Fruit fly (Drosophila melanogaster) whole organism, embryonic: ENCODE results near the gene anchor.
A peak's percentile ranks its signal among the peaks of the same experiment; 100 is the strongest.

ENCODE experiments used
- ATbp ChIP-seq: fragments of 200-800 bp; sonication (Bioruptor generic); optimal IDR thresholded peaks from 2 replicates; lab custom pipeline; 2017; ENCODE audit warnings: missing biosample characterization, mild to moderate bottlenecking, missing genetic modification characterization, missing genetic modification reagents
- BEAF-32 ChIP-seq: fragments of 200-800 bp; sonication (Bioruptor generic); optimal IDR thresholded peaks from 3 replicates; lab custom pipeline; 2017; ENCODE audit warnings: missing biosample characterization, missing genetic modification characterization, mild to moderate bottlenecking, moderate library complexity, missing genetic modification reagents
- CG10366 ChIP-seq: fragments of 200-800 bp; sonication (Bioruptor generic); IDR thresholded peaks from 2 replicates; pipeline ENCODE4 v1.3.6; 2022; ENCODE audit warnings: missing biosample characterization, missing genetic modification characterization
- CG10543 ChIP-seq: fragments of 200-800 bp; sonication (Bioruptor generic); optimal IDR thresholded peaks from 3 replicates; lab custom pipeline; 2017; ENCODE audit warnings: missing biosample characterization, mild to moderate bottlenecking, missing genetic modification characterization, moderate library complexity
- CG11093 ChIP-seq: fragments of 200-800 bp; sonication (Bioruptor generic); IDR thresholded peaks from 3 replicates; pipeline ENCODE4 v1.3.6; 2022; ENCODE audit warnings: missing biosample characterization, missing genetic modification characterization
- CG12299 ChIP-seq: fragments of 200-800 bp; sonication (Bioruptor generic); optimal IDR thresholded peaks from 2 replicates; lab custom pipeline; 2018; ENCODE audit warnings: missing biosample characterization, mild to moderate bottlenecking, missing genetic modification characterization
- CG12744 ChIP-seq: fragments of 200-800 bp; sonication (Bioruptor generic); optimal IDR thresholded peaks from 2 replicates; lab custom pipeline; 2016; ENCODE audit warnings: missing biosample characterization, missing genetic modification characterization
- CG13424 ChIP-seq: fragments of 200-800 bp; sonication (Bioruptor generic); optimal IDR thresholded peaks from 2 replicates; lab custom pipeline; 2019; ENCODE audit warnings: missing biosample characterization, mild to moderate bottlenecking, missing genetic modification characterization, moderate library complexity
- CG15479 ChIP-seq: fragments of 200-800 bp; sonication (Bioruptor generic); optimal IDR thresholded peaks from 3 replicates; lab custom pipeline; 2019; ENCODE audit warnings: missing biosample characterization, mild to moderate bottlenecking, missing genetic modification characterization, moderate library complexity
- CG17186 ChIP-seq: fragments of 200-800 bp; sonication (Bioruptor generic); optimal IDR thresholded peaks from 3 replicates; lab custom pipeline; 2017; ENCODE audit warnings: missing biosample characterization, missing genetic modification reagents, missing genetic modification characterization
- CG17328 ChIP-seq: fragments of 200-800 bp; sonication (Bioruptor generic); IDR thresholded peaks from 2 replicates; pipeline ENCODE4 v1.3.6; 2022; ENCODE audit warnings: missing biosample characterization, missing genetic modification characterization
- CG18011 ChIP-seq: fragments of 200-800 bp; sonication (Bioruptor generic); optimal IDR thresholded peaks from 2 replicates; lab custom pipeline; 2017; ENCODE audit warnings: missing biosample characterization, missing genetic modification characterization, mild to moderate bottlenecking, moderate library complexity, missing genotype
- CG18619 ChIP-seq: fragments of 200-800 bp; sonication (Bioruptor generic); optimal IDR thresholded peaks from 3 replicates; lab custom pipeline; 2017; ENCODE audit warnings: missing biosample characterization, mild to moderate bottlenecking, missing genetic modification characterization
- CG31388 ChIP-seq: fragments of 200-800 bp; sonication (Bioruptor generic); optimal IDR thresholded peaks from 2 replicates; lab custom pipeline; 2016; ENCODE audit warnings: missing biosample characterization, missing genetic modification characterization
- CG32532 ChIP-seq: fragments of 200-800 bp; sonication (Bioruptor generic); IDR thresholded peaks from 2 replicates; pipeline ENCODE4 v1.3.6; 2022; ENCODE audit warnings: missing biosample characterization, missing genetic modification characterization
- CG32772 ChIP-seq: fragments of 200-800 bp; sonication (Bioruptor generic); IDR thresholded peaks from 2 replicates; pipeline ENCODE4 v1.3.6; 2022; ENCODE audit warnings: missing biosample characterization, missing genetic modification characterization
- CG3995 ChIP-seq: fragments of 200-800 bp; sonication (Bioruptor generic); optimal IDR thresholded peaks from 3 replicates; lab custom pipeline; 2016; ENCODE audit warnings: missing biosample characterization, missing genetic modification characterization
- CG4854 ChIP-seq: fragments of 200-800 bp; sonication (Bioruptor generic); optimal IDR thresholded peaks from 2 replicates; lab custom pipeline; 2016; ENCODE audit warnings: missing biosample characterization, missing genetic modification characterization, inconsistent platforms
- CG6854 ChIP-seq: fragments of 200-800 bp; sonication (Bioruptor generic); optimal IDR thresholded peaks from 3 replicates; lab custom pipeline; 2017; ENCODE audit warnings: missing biosample characterization, mild to moderate bottlenecking, missing genetic modification characterization
- CG7745 ChIP-seq: fragments of 200-800 bp; sonication (Bioruptor generic); optimal IDR thresholded peaks from 2 replicates; lab custom pipeline; 2018; ENCODE audit warnings: missing biosample characterization, mild to moderate bottlenecking, missing genetic modification characterization, moderate library complexity
- CG7963 ChIP-seq: fragments of 200-800 bp; sonication (Bioruptor generic); IDR thresholded peaks from 3 replicates; pipeline ENCODE4 v1.3.6; 2022; ENCODE audit warnings: missing biosample characterization, missing genetic modification characterization; ENCODE audit not compliant: partially characterized antibody
- CG9437 ChIP-seq: fragments of 200-800 bp; sonication (Bioruptor generic); optimal IDR thresholded peaks from 2 replicates; lab custom pipeline; 2018; ENCODE audit warnings: missing biosample characterization, mild to moderate bottlenecking, missing genetic modification characterization
- D19A ChIP-seq: fragments of 200-800 bp; optimal IDR thresholded peaks from 3 replicates; lab custom pipeline; 2019; ENCODE audit warnings: missing biosample characterization, mild to moderate bottlenecking, missing genetic modification characterization, moderate library complexity
- MBD-R2 ChIP-seq: fragments of 200-800 bp; sonication (Bioruptor generic); IDR thresholded peaks from 2 replicates; pipeline ENCODE4 v1.3.6; 2022; ENCODE audit warnings: missing biosample characterization, missing genetic modification characterization
- MTF-1 ChIP-seq: fragments of 200-800 bp; sonication (Bioruptor generic); optimal IDR thresholded peaks from 2 replicates; lab custom pipeline; 2018; ENCODE audit warnings: missing biosample characterization, mild to moderate bottlenecking, missing genetic modification characterization, borderline replicate concordance
- Max ChIP-seq: fragments of 200-800 bp; sonication (Bioruptor generic); optimal IDR thresholded peaks from 2 replicates; lab custom pipeline; 2016; ENCODE audit warnings: missing biosample characterization, mild to moderate bottlenecking, missing genetic modification characterization
- Sin3A ChIP-seq: fragments of >200 bp; optimal IDR thresholded peaks from 2 replicates; lab custom pipeline; 2018
- Spps ChIP-seq: fragments of 200-800 bp; sonication (Bioruptor generic); optimal IDR thresholded peaks from 2 replicates; lab custom pipeline; 2018; ENCODE audit warnings: missing biosample characterization, mild to moderate bottlenecking, missing genetic modification characterization
- ara ChIP-seq: fragments of 200-800 bp; sonication (Bioruptor generic); IDR thresholded peaks from 2 replicates; pipeline ENCODE4 v1.3.6; 2022; ENCODE audit warnings: missing biosample characterization, missing genetic modification characterization
- bbx ChIP-seq: fragments of 200-800 bp; sonication (Bioruptor generic); IDR thresholded peaks from 2 replicates; pipeline ENCODE4 v1.3.6; 2022; ENCODE audit warnings: missing biosample characterization, missing genetic modification characterization; ENCODE audit not compliant: partially characterized antibody
- bowl ChIP-seq: fragments of 200-800 bp; sonication (Bioruptor generic); IDR thresholded peaks from 2 replicates; pipeline ENCODE4 v1.3.6; 2022; ENCODE audit warnings: missing biosample characterization, missing genetic modification characterization
- cad ChIP-seq: fragments of >200 bp; optimal IDR thresholded peaks from 2 replicates; lab custom pipeline; 2017; ENCODE audit warnings: missing biosample characterization, missing genetic modification characterization
- cas ChIP-seq: fragments of 200-800 bp; sonication (Bioruptor generic); IDR thresholded peaks from 2 replicates; pipeline ENCODE4 v1.3.6; 2022; ENCODE audit warnings: missing biosample characterization, missing genetic modification characterization
- crol ChIP-seq: fragments of 200-800 bp; sonication (Bioruptor generic); IDR thresholded peaks from 2 replicates; pipeline ENCODE4 v1.3.6; 2022; ENCODE audit warnings: missing biosample characterization, missing genetic modification characterization
- ftz-f1 ChIP-seq: fragments of 200-800 bp; sonication (Bioruptor generic); optimal IDR thresholded peaks from 2 replicates; lab custom pipeline; 2016; ENCODE audit warnings: missing biosample characterization, missing genetic modification characterization
- gro ChIP-seq: fragments of 200-800 bp; sonication (Bioruptor generic); optimal IDR thresholded peaks from 2 replicates; lab custom pipeline; 2016; ENCODE audit warnings: missing biosample characterization, missing genetic modification characterization
- gsb ChIP-seq: fragments of 200-800 bp; sonication (Bioruptor generic); IDR thresholded peaks from 2 replicates; pipeline ENCODE4 v1.3.6; 2022; ENCODE audit warnings: missing biosample characterization, missing genetic modification characterization
- h ChIP-seq: fragments of >200 bp; optimal IDR thresholded peaks from 2 replicates; lab custom pipeline; 2017
- hth ChIP-seq: fragments of >200 bp; optimal IDR thresholded peaks from 2 replicates; lab custom pipeline; 2017; ENCODE audit warnings: inconsistent platforms
- inv ChIP-seq: fragments of 200-800 bp; sonication (Bioruptor generic); IDR thresholded peaks from 2 replicates; pipeline ENCODE4 v1.3.6; 2022; ENCODE audit warnings: missing biosample characterization, missing genetic modification characterization; ENCODE audit not compliant: partially characterized antibody
- jumu ChIP-seq: fragments of 200-800 bp; sonication (Bioruptor generic); optimal IDR thresholded peaks from 3 replicates; lab custom pipeline; 2016; ENCODE audit warnings: missing biosample characterization, missing genetic modification characterization
- kay ChIP-seq: fragments of 200-800 bp; sonication (Bioruptor generic); optimal IDR thresholded peaks from 2 replicates; lab custom pipeline; 2016; ENCODE audit warnings: missing biosample characterization, missing genetic modification characterization
- mam ChIP-seq: fragments of 200-800 bp; sonication (Bioruptor generic); optimal IDR thresholded peaks from 3 replicates; lab custom pipeline; 2016; ENCODE audit warnings: missing biosample characterization, missing genetic modification characterization
- mld ChIP-seq: fragments of 200-800 bp; sonication (Bioruptor generic); IDR thresholded peaks from 3 replicates; pipeline ENCODE4 v1.3.6; 2022; ENCODE audit warnings: missing biosample characterization, missing genetic modification characterization; ENCODE audit not compliant: partially characterized antibody
- pho ChIP-seq: fragments of 200-800 bp; sonication (Bioruptor generic); optimal IDR thresholded peaks from 2 replicates; lab custom pipeline; 2016; ENCODE audit warnings: missing biosample characterization, missing genetic modification characterization
- phol ChIP-seq: fragments of 200-800 bp; sonication (Bioruptor generic); optimal IDR thresholded peaks from 3 replicates; lab custom pipeline; 2018; ENCODE audit warnings: missing biosample characterization, mild to moderate bottlenecking, missing genetic modification characterization, moderate library complexity
- psq ChIP-seq: fragments of 200-800 bp; sonication (Bioruptor generic); optimal IDR thresholded peaks from 2 replicates; lab custom pipeline; 2017; ENCODE audit warnings: missing biosample characterization, missing genetic modification characterization
- row ChIP-seq: fragments of 200-800 bp; sonication (Bioruptor generic); IDR thresholded peaks from 3 replicates; pipeline ENCODE4 v1.3.6; 2022; ENCODE audit warnings: missing biosample characterization, missing genetic modification characterization
- slou ChIP-seq: fragments of 200-800 bp; sonication (Bioruptor generic); optimal IDR thresholded peaks from 3 replicates; lab custom pipeline; 2016; ENCODE audit warnings: missing biosample characterization, missing genetic modification characterization
- ssp ChIP-seq: fragments of 200-800 bp; sonication (Bioruptor generic); IDR thresholded peaks from 2 replicates; pipeline ENCODE4 v1.3.6; 2022; ENCODE audit warnings: missing biosample characterization, missing genetic modification characterization
- sug ChIP-seq: fragments of 200-800 bp; optimal IDR thresholded peaks from 2 replicates; lab custom pipeline; 2019; ENCODE audit warnings: missing biosample characterization, mild to moderate bottlenecking, missing genetic modification characterization, moderate library complexity
- twi ChIP-seq: fragments of 200-800 bp; optimal IDR thresholded peaks from 2 replicates; lab custom pipeline; 2019; ENCODE audit warnings: missing biosample characterization, mild to moderate bottlenecking, missing genetic modification characterization, moderate library complexity

anchor gene

dm6 chr3L:17621451-17621946 is at the start of gene anchor, which contains the start of gene Vps60 (continued):
- TF ChIP-seq Sin3A (peak; percentile 89), CG17186 (peak; percentile 49), CG7745 (tag; lab: Kevin White, UChicago) (no peak), CG13424 (tag; lab: Kevin White, UChicago) (peak; percentile 31), CG12744 (GFP tag; lab: Kevin White, UChicago) (no peak), ssp (GFP tag; lab: Robert Waterston, UW) (no peak), phol (tag; lab: Kevin White, UChicago) (peak; percentile 68), CG6854 (GFP tag; lab: Kevin White, UChicago) (no peak), hth (no peak), CG17328 (GFP tag; lab: Robert Waterston, UW) (no peak), CG12299 (peak; percentile 14), D19A (tag; lab: Kevin White, UChicago) (peak; percentile 20), slou (peak; percentile 28), BEAF-32 (GFP tag; lab: Kevin White, UChicago) (peak; percentile 56), CG7963 (GFP tag; lab: Robert Waterston, UW) (no peak), ara (GFP tag; lab: Robert Waterston, UW) (no peak), jumu (GFP tag; lab: Kevin White, UChicago) (peak; percentile 70), CG32772 (no peak), CG18619 (GFP tag; lab: Kevin White, UChicago) (no peak), ftz-f1 (GFP tag; lab: Kevin White, UChicago) (no peak), cad (GFP tag; lab: Kevin White, UChicago) (no peak), mam (GFP tag; lab: Kevin White, UChicago) (peak; percentile 75), MBD-R2 (GFP tag; lab: Robert Waterston, UW) (peak; percentile 69), CG15479 (GFP tag; lab: Kevin White, UChicago) (no peak), row (GFP tag; lab: Robert Waterston, UW) (peak; percentile 48; the same call in 2 of the 3 replicates), bowl (GFP tag; lab: Robert Waterston, UW) (no peak), gsb (GFP tag; lab: Robert Waterston, UW) (no peak), CG9437 (GFP tag; lab: Kevin White, UChicago) (peak; percentile 20), pho (GFP tag; lab: Kevin White, UChicago) (peak; percentile 65), Spps (no peak), CG32532 (GFP tag; lab: Robert Waterston, UW) (no peak), psq (no peak), crol (no peak), sug (peak; percentile 54), mld (GFP tag; lab: Robert Waterston, UW) (no peak), kay (GFP tag; lab: Kevin White, UChicago) (peak; percentile 98), bbx (GFP tag; lab: Robert Waterston, UW) (no peak), CG11093 (GFP tag; lab: Robert Waterston, UW) (no peak), CG10543 (GFP tag; lab: Kevin White, UChicago) (no peak), inv (GFP tag; lab: Robert Waterston, UW) (no peak), MTF-1 (no peak), ATbp (GFP tag; lab: Kevin White, UChicago) (no peak), twi (tag; lab: Kevin White, UChicago) (peak; percentile 3), h (lab: Kevin White, UChicago) (no peak), CG3995 (GFP tag; lab: Kevin White, UChicago) (peak; percentile 61), CG10366 (GFP tag; lab: Robert Waterston, UW) (no peak), cas (GFP tag; lab: Robert Waterston, UW) (no peak), Max (GFP tag; lab: Kevin White, UChicago) (peak; percentile 67), CG4854 (GFP tag; lab: Kevin White, UChicago) (peak; percentile 52), CG31388 (GFP tag; lab: Kevin White, UChicago) (no peak), CG18011 (peak; percentile 59), gro (GFP tag; lab: Kevin White, UChicago) (peak; percentile 82)
